Worm (Caenorhabditis elegans) whole organism, early embryonic: Measurements from ENCODE around the gene thk-1.

Source experiments
- B0310.2 ChIP-seq: sonication (generic microtip); optimal IDR thresholded peaks from 2 replicates; lab custom pipeline; 2016; ENCODE audit warnings: mild to moderate bottlenecking, missing genetic modification characterization, missing compliant biosample characterization
- F13C5.2 ChIP-seq: sonication (generic microtip); optimal IDR thresholded peaks from 2 replicates; lab custom pipeline; 2017; ENCODE audit warnings: mild to moderate bottlenecking, missing genetic modification characterization, inconsistent platforms, missing compliant biosample characterization
- aly-1 ChIP-seq: sonication (generic microtip); optimal IDR thresholded peaks from 2 replicates; lab custom pipeline; 2016; ENCODE audit warnings: missing genetic modification characterization, missing compliant biosample characterization
- ama-1 ChIP-seq: fragments of 150-350 bp; optimal IDR thresholded peaks from 2 replicates; lab custom pipeline; 2014
- ceh-13 ChIP-seq: fragments of 200-800 bp; sonication (Bioruptor generic); optimal IDR thresholded peaks from 2 replicates; lab custom pipeline; 2018; ENCODE audit warnings: mild to moderate bottlenecking, missing genetic modification characterization, missing compliant biosample characterization
- ceh-36 ChIP-seq: sonication (generic microtip); optimal IDR thresholded peaks from 2 replicates; lab custom pipeline; 2016; ENCODE audit warnings: missing genetic modification characterization, inconsistent platforms, missing compliant biosample characterization
- ets-7 ChIP-seq: sonication (generic microtip); optimal IDR thresholded peaks from 2 replicates; lab custom pipeline; 2016; ENCODE audit warnings: missing genotype, missing genetic modification characterization, missing compliant biosample characterization
- flt-1 ChIP-seq: fragments of 200-800 bp; sonication (Bioruptor generic); IDR thresholded peaks from 2 replicates; pipeline ENCODE4 v1.3.6; 2022; ENCODE audit warnings: missing genetic modification characterization, missing compliant biosample characterization
- hmbx-1 ChIP-seq: sonication (generic microtip); optimal IDR thresholded peaks from 2 replicates; lab custom pipeline; 2016; ENCODE audit warnings: mild to moderate bottlenecking, missing genetic modification characterization, missing compliant biosample characterization
- hmg-4 ChIP-seq: fragments of 200-800 bp; sonication (Bioruptor generic); optimal IDR thresholded peaks from 2 replicates; lab custom pipeline; 2018; ENCODE audit warnings: mild to moderate bottlenecking, missing genetic modification characterization, missing compliant biosample characterization
- hnd-1 ChIP-seq: sonication (generic microtip); optimal IDR thresholded peaks from 2 replicates; lab custom pipeline; 2016; ENCODE audit warnings: missing genetic modification characterization, missing compliant biosample characterization
- pes-1 ChIP-seq: fragments of 200-800 bp; sonication (Bioruptor generic); IDR thresholded peaks from 2 replicates; pipeline ENCODE4 v1.3.6; 2022; ENCODE audit warnings: missing genetic modification reagents, missing genetic modification characterization, missing compliant biosample characterization
- scrt-1 ChIP-seq: fragments of 200-800 bp; sonication (Bioruptor generic); IDR thresholded peaks from 2 replicates; pipeline ENCODE4 v1.3.6; 2022; ENCODE audit warnings: missing genetic modification characterization, missing compliant biosample characterization
- sea-1 ChIP-seq: fragments of 200-800 bp; sonication (Bioruptor generic); conservative IDR thresholded peaks from 2 replicates; pipeline ENCODE4 v1.3.6; 2022; ENCODE audit warnings: missing genetic modification characterization, missing compliant biosample characterization
- tbx-11 ChIP-seq: fragments of 200-800 bp; sonication (Bioruptor generic); IDR thresholded peaks from 2 replicates; pipeline ENCODE4 v1.3.6; 2022; ENCODE audit warnings: missing genetic modification characterization, missing compliant biosample characterization
- tbx-37 ChIP-seq: fragments of 200-800 bp; sonication (Bioruptor generic); conservative IDR thresholded peaks from 2 replicates; pipeline ENCODE4 v1.3.6; 2022; ENCODE audit warnings: missing genetic modification reagents, missing genetic modification characterization, missing compliant biosample characterization
- tra-4 ChIP-seq: sonication (generic microtip); optimal IDR thresholded peaks from 2 replicates; lab custom pipeline; 2017; ENCODE audit warnings: missing genetic modification characterization, missing compliant biosample characterization

The thk-1 gene

DNA sequence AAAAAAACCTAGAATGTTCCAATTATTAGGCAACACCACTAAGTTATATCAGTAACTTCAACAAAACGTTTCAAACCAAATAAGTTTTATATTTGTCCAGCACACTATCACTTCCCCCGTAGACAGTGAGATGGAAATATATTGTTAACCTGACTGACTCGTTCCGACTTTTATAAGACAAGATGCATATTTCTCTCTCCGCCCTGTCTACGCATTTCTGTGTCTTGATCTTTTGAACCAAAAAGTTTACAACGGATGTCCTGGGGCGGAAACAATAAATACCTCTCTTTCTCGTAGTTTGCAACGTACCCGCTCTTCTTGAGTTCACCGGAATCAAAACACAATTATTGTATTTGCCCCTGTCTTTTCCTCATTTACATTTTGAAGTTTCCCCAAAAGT is 30.1 kb downstream of the thk-1 start:
- TF ChIP-seq B0310.2 (tag; lab: Kevin White, UChicago), result no peak
- no peak for TF ChIP-seq tbx-11 (GFP tag; lab: Robert Waterston, UW)
- TF ChIP-seq aly-1 (tag; lab: Kevin White, UChicago), result no peak
- TF ChIP-seq tbx-37, result no peak
- TF ChIP-seq hnd-1 (tag; lab: Kevin White, UChicago), result no peak
- TF ChIP-seq ceh-36 (tag; lab: Kevin White, UChicago), result no peak
- no peak for TF ChIP-seq ets-7 (tag; lab: Kevin White, UChicago)
- no peak for TF ChIP-seq hmg-4 (GFP tag; lab: Kevin White, UChicago)
- no peak for TF ChIP-seq pes-1 (GFP tag; lab: Robert Waterston, UW)
- no peak for TF ChIP-seq ama-1 (lab: Kevin White, UChicago)
- TF ChIP-seq flt-1, result no peak
- no peak for TF ChIP-seq scrt-1

- TF ChIP-seq aly-1 (tag; lab: Kevin White, UChicago) (no peak), tbx-11 (GFP tag; lab: Robert Waterston, UW) (no peak), F13C5.2 (no peak), hmg-4 (GFP tag; lab: Kevin White, UChicago) (no peak), pes-1 (GFP tag; lab: Robert Waterston, UW) (no peak), tra-4 (tag; lab: Kevin White, UChicago) (no peak), flt-1 (no peak), B0310.2 (tag; lab: Kevin White, UChicago) (no peak)
Measured at ce11 chrIV:10250577-10251075, 30.8 kb downstream of the thk-1 start, which contains the start of gene daf-14. Gene daf-14 (plus strand): TSS chrIV:10250627.

- TF ChIP-seq ceh-36 (tag; lab: Kevin White, UChicago) (no peak), sea-1 (GFP tag; lab: Robert Waterston, UW) (no peak), pes-1 (GFP tag; lab: Robert Waterston, UW) (no peak), hmg-4 (GFP tag; lab: Kevin White, UChicago) (no peak), ama-1 (lab: Kevin White, UChicago) (no peak), hnd-1 (tag; lab: Kevin White, UChicago) (no peak), F13C5.2 (no peak), B0310.2 (tag; lab: Kevin White, UChicago) (no peak), tra-4 (tag; lab: Kevin White, UChicago) (no peak), hmbx-1 (tag; lab: Kevin White, UChicago) (no peak), tbx-11 (GFP tag; lab: Robert Waterston, UW) (no peak), aly-1 (tag; lab: Kevin White, UChicago) (no peak), scrt-1 (no peak), ceh-13 (GFP tag; lab: Kevin White, UChicago) (no peak)
Measured at ce11 chrIV:10245666-10246210, 35.6 kb downstream of the thk-1 start, which contains the start of gene F01G10.10. Gene F01G10.10 (plus strand): TSS chrIV:10246160.

- TF ChIP-seq ets-7 (tag; lab: Kevin White, UChicago) (no peak), F13C5.2 (no peak), sea-1 (GFP tag; lab: Robert Waterston, UW) (no peak), pes-1 (GFP tag; lab: Robert Waterston, UW) (no peak), hnd-1 (tag; lab: Kevin White, UChicago) (no peak), scrt-1 (no peak), B0310.2 (tag; lab: Kevin White, UChicago) (no peak), tra-4 (tag; lab: Kevin White, UChicago) (no peak), tbx-37 (no peak), ceh-36 (tag; lab: Kevin White, UChicago) (no peak), ama-1 (lab: Kevin White, UChicago) (no peak)
Measured at ce11 chrIV:10243276-10243675, 38.1 kb downstream of the thk-1 start, which contains the start of gene tkt-1. Gene tkt-1 (plus strand): TSS chrIV:10243612.

DNA sequence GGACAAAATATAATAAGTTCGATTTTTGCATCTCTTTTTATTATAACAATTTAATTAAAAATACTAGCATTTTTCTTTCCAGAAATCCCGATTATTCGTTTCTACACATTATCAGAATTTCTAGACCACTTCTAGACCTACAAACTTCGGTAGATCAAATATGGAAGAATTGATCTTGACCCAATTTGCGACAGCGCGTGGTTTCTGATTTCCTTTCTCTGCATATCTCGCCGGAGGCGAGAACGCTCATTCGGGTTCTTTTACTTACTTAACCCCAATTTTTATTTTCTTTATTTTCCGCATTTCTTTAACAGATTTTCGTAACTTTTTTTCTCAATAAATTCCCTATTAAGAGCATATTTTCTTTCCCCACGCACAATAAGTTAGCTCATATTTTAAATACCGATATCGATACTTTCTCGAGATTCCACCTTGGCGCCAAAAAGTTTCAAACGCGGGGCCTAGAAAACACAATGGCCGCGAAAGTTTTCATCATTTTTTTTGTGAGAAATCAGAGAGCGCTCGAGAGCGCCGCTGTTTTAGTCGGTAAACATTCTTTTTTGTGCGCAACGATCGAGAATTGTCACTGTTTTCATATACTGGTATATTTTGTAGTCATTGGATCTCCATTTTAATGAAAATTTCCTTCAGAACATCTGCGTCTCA is 38.8 kb downstream of the thk-1 start:
- TF ChIP-seq ama-1 (lab: Kevin White, UChicago), result no peak
- no peak for TF ChIP-seq ceh-13 (GFP tag; lab: Kevin White, UChicago)
- no peak for TF ChIP-seq hmbx-1 (tag; lab: Kevin White, UChicago)
- TF ChIP-seq tbx-37, result no peak
- no peak for TF ChIP-seq tra-4 (tag; lab: Kevin White, UChicago)
- no peak for TF ChIP-seq flt-1
- TF ChIP-seq ets-7 (tag; lab: Kevin White, UChicago), result no peak
- TF ChIP-seq F13C5.2, result no peak
- no peak for TF ChIP-seq aly-1 (tag; lab: Kevin White, UChicago)

DNA sequence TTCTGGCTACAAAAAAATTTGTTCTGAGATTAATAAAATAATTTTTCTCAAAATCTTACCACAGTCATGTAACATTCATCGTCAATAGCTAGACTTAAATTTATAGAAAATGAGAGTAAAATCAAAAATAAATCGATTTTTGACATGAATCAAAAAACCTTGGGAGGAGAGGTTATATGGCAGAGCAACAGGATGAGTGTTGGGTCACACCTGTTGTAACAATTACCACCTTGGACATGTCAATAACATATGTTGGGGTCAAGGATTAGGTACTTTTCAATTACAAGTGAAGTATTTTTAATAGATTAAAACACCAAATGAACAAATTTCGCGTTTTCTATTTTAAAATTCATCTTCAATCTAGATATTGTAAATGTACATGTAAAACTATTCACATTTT is 39.7 kb downstream of the thk-1 start, which contains the start of gene lipl-7:
TSS of gene lipl-7 (minus strand) at position 165 of the 400 bp plus-strand sequence.
- TF ChIP-seq F13C5.2, result no peak
- no peak for TF ChIP-seq sea-1 (GFP tag; lab: Robert Waterston, UW)
- TF ChIP-seq hmbx-1 (tag; lab: Kevin White, UChicago), result no peak
- TF ChIP-seq ceh-13 (GFP tag; lab: Kevin White, UChicago), result no peak
- TF ChIP-seq ets-7 (tag; lab: Kevin White, UChicago), result no peak
- no peak for TF ChIP-seq B0310.2 (tag; lab: Kevin White, UChicago)
- no peak for TF ChIP-seq aly-1 (tag; lab: Kevin White, UChicago)

DNA sequence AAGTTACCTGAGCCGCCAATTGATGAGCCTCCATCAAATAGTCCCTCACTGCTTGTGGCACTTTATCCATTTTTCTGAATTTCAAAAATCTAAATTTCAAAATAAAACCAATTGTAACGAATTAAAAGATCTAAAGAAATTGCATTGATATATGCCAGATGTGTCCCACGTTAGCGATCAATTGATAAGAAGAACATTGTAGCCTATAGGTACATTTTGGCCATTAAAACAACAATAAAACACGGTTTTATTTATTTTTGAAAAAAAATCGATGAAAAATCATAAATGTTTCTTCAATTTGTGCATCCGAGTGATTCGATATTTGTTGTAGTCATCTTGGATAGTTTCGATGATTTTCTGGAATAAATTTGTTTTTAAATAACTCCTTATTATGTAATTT is 42.3 kb downstream of the thk-1 start, which contains the start of gene ech-8:
TSS of gene ech-8 (minus strand) at position 132 of the 400 bp plus-strand sequence.
- TF ChIP-seq B0310.2 (tag; lab: Kevin White, UChicago), result no peak
- no peak for TF ChIP-seq tra-4 (tag; lab: Kevin White, UChicago)
- TF ChIP-seq ceh-13 (GFP tag; lab: Kevin White, UChicago), result no peak
- TF ChIP-seq sea-1 (GFP tag; lab: Robert Waterston, UW), result no peak
- no peak for TF ChIP-seq ama-1 (lab: Kevin White, UChicago)
- no peak for TF ChIP-seq flt-1
- TF ChIP-seq hmbx-1 (tag; lab: Kevin White, UChicago), result no peak
- no peak for TF ChIP-seq hmg-4 (GFP tag; lab: Kevin White, UChicago)
- TF ChIP-seq aly-1 (tag; lab: Kevin White, UChicago), result no peak
- TF ChIP-seq ets-7 (tag; lab: Kevin White, UChicago), result no peak
- no peak for TF ChIP-seq F13C5.2
- no peak for TF ChIP-seq pes-1 (GFP tag; lab: Robert Waterston, UW)
- no peak for TF ChIP-seq tbx-11 (GFP tag; lab: Robert Waterston, UW)
- TF ChIP-seq ceh-36 (tag; lab: Kevin White, UChicago), result no peak
